Worm (Caenorhabditis elegans) whole organism, early embryonic: ENCODE data around the gene F20D6.5.

Experiments used
- F13C5.2 ChIP-seq: sonication (generic microtip); optimal IDR thresholded peaks from 2 replicates; lab custom pipeline; 2017; ENCODE audit warnings: mild to moderate bottlenecking, missing genetic modification characterization, inconsistent platforms, missing compliant biosample characterization
- ama-1 ChIP-seq: fragments of 150-350 bp; optimal IDR thresholded peaks from 2 replicates; lab custom pipeline; 2014
- ceh-36 ChIP-seq: sonication (generic microtip); optimal IDR thresholded peaks from 2 replicates; lab custom pipeline; 2016; ENCODE audit warnings: missing genetic modification characterization, inconsistent platforms, missing compliant biosample characterization
- ets-7 ChIP-seq: sonication (generic microtip); optimal IDR thresholded peaks from 2 replicates; lab custom pipeline; 2016; ENCODE audit warnings: missing genotype, missing genetic modification characterization, missing compliant biosample characterization
- hmg-4 ChIP-seq: fragments of 200-800 bp; sonication (Bioruptor generic); optimal IDR thresholded peaks from 2 replicates; lab custom pipeline; 2018; ENCODE audit warnings: mild to moderate bottlenecking, missing genetic modification characterization, missing compliant biosample characterization
- hnd-1 ChIP-seq: sonication (generic microtip); optimal IDR thresholded peaks from 2 replicates; lab custom pipeline; 2016; ENCODE audit warnings: missing genetic modification characterization, missing compliant biosample characterization
- scrt-1 ChIP-seq: fragments of 200-800 bp; sonication (Bioruptor generic); IDR thresholded peaks from 2 replicates; pipeline ENCODE4 v1.3.6; 2022; ENCODE audit warnings: missing genetic modification characterization, missing compliant biosample characterization
- sea-1 ChIP-seq: fragments of 200-800 bp; sonication (Bioruptor generic); conservative IDR thresholded peaks from 2 replicates; pipeline ENCODE4 v1.3.6; 2022; ENCODE audit warnings: missing genetic modification characterization, missing compliant biosample characterization
- tbx-11 ChIP-seq: fragments of 200-800 bp; sonication (Bioruptor generic); IDR thresholded peaks from 2 replicates; pipeline ENCODE4 v1.3.6; 2022; ENCODE audit warnings: missing genetic modification characterization, missing compliant biosample characterization
- tra-4 ChIP-seq: sonication (generic microtip); optimal IDR thresholded peaks from 2 replicates; lab custom pipeline; 2017; ENCODE audit warnings: missing genetic modification characterization, missing compliant biosample characterization

ce11 chrV:8210527-8210926 lies 48.8 kb downstream of the F20D6.5 start:
- TF ChIP-seq hnd-1 (no peak), ama-1 (lab: Kevin White, UChicago) (no peak), ets-7 (tag; lab: Kevin White, UChicago) (no peak), hmg-4 (GFP tag; lab: Kevin White, UChicago) (no peak), F13C5.2 (tag; lab: Kevin White, UChicago) (no peak), sea-1 (GFP tag; lab: Robert Waterston, UW) (no peak), scrt-1 (GFP tag; lab: Robert Waterston, UW) (no peak), ceh-36 (tag; lab: Kevin White, UChicago) (no peak), tbx-11 (GFP tag; lab: Robert Waterston, UW) (no peak), tra-4 (tag; lab: Kevin White, UChicago) (no peak)
